Fruit fly (Drosophila melanogaster): ENCODE data around the gene Mpi.

The Mpi gene

dm6 chr3R:9759360-9760191 is at the start of gene Mpi:
Gene Mpi (plus strand): TSS chr3R:9759622.
- TF ChIP-seq CG10348 (GFP tag; IDR thresholded peaks at IDR 0.05) (no peak), D1 (tag; optimal IDR thresholded peaks at IDR 0.05) (no peak), CG32121 (GFP tag; IDR thresholded peaks at IDR 0.05) (no peak; the same call in 1 of the 2 replicates), CG8159 (tag; optimal IDR thresholded peaks at IDR 0.05) (no peak), EcR (GFP tag; optimal IDR thresholded peaks at IDR 0.05) (peak; percentile 64), rn (GFP tag; IDR thresholded peaks at IDR 0.05) (no peak), CG12605 (GFP tag; IDR thresholded peaks at IDR 0.05) (no peak), fd96Ca (GFP tag; IDR thresholded peaks at IDR 0.05) (no peak), CG9948 (tag; optimal IDR thresholded peaks at IDR 0.05) (no peak), CG15710 (tag; optimal IDR thresholded peaks at IDR 0.05) (no peak), CG14655 (GFP tag; optimal IDR thresholded peaks at IDR 0.05) (no peak), CG34367 (tag; optimal IDR thresholded peaks at IDR 0.05) (no peak), CG17806 (tag; optimal IDR thresholded peaks at IDR 0.05) (peak; percentile 18), CG13204 (GFP tag; optimal IDR thresholded peaks at IDR 0.05) (no peak), CG8301 (tag; optimal IDR thresholded peaks at IDR 0.05) (no peak), Ets98B (GFP tag; IDR thresholded peaks at IDR 0.05) (no peak), CG4496 (GFP tag; IDR thresholded peaks at IDR 0.05) (peak; percentile 35; the same call in 1 of the 3 replicates), gl (tag; optimal IDR thresholded peaks at IDR 0.05) (no peak), Pif1A (GFP tag; optimal IDR thresholded peaks at IDR 0.05) (no peak), Snoo (tag; optimal IDR thresholded peaks at IDR 0.05) (peak; percentile 33), Pif1B (GFP tag; optimal IDR thresholded peaks at IDR 0.05) (no peak)

dm6 chr3R:9710228-9710627 is 49.2 kb upstream of the Mpi start:
- TF ChIP-seq CG17806 (tag; optimal IDR thresholded peaks at IDR 0.05) (no peak), CG12605 (GFP tag; IDR thresholded peaks at IDR 0.05) (no peak), rn (GFP tag; IDR thresholded peaks at IDR 0.05) (no peak), CG8301 (tag; optimal IDR thresholded peaks at IDR 0.05) (no peak), CG32121 (GFP tag; IDR thresholded peaks at IDR 0.05) (no peak), Snoo (tag; optimal IDR thresholded peaks at IDR 0.05) (no peak), Ets98B (GFP tag; IDR thresholded peaks at IDR 0.05) (no peak), CG10348 (GFP tag; IDR thresholded peaks at IDR 0.05) (no peak), CG8159 (tag; optimal IDR thresholded peaks at IDR 0.05) (no peak), CG14655 (GFP tag; optimal IDR thresholded peaks at IDR 0.05) (no peak), gl (tag; optimal IDR thresholded peaks at IDR 0.05) (no peak), fd96Ca (GFP tag; IDR thresholded peaks at IDR 0.05) (no peak), CG13204 (GFP tag; optimal IDR thresholded peaks at IDR 0.05) (no peak), Pif1A (GFP tag; optimal IDR thresholded peaks at IDR 0.05) (no peak), D1 (tag; optimal IDR thresholded peaks at IDR 0.05) (no peak)

- TF ChIP-seq fd96Ca (GFP tag; IDR thresholded peaks at IDR 0.05) (no peak), EcR (GFP tag; optimal IDR thresholded peaks at IDR 0.05) (no peak), CG13204 (GFP tag; optimal IDR thresholded peaks at IDR 0.05) (no peak), CG15710 (tag; optimal IDR thresholded peaks at IDR 0.05) (no peak), rn (GFP tag; IDR thresholded peaks at IDR 0.05) (no peak), CG4496 (GFP tag; IDR thresholded peaks at IDR 0.05) (no peak), Ets98B (GFP tag; IDR thresholded peaks at IDR 0.05) (no peak), CG14655 (GFP tag; optimal IDR thresholded peaks at IDR 0.05) (no peak), CG8301 (tag; optimal IDR thresholded peaks at IDR 0.05) (no peak), Pif1B (GFP tag; optimal IDR thresholded peaks at IDR 0.05) (no peak), CG32121 (GFP tag; IDR thresholded peaks at IDR 0.05) (no peak)
Observed at dm6 chr3R:9710886-9711285, 48.5 kb upstream of the Mpi start, which contains the start of the genes trbd and dmt. Gene trbd (minus strand): TSS chr3R:9711037. Gene dmt (plus strand): TSS chr3R:9711142.

- TF ChIP-seq CG14655 (GFP tag; optimal IDR thresholded peaks at IDR 0.05) (no peak), Pif1B (GFP tag; optimal IDR thresholded peaks at IDR 0.05) (no peak), D1 (tag; optimal IDR thresholded peaks at IDR 0.05) (no peak), Ets98B (GFP tag; IDR thresholded peaks at IDR 0.05) (no peak), CG8301 (tag; optimal IDR thresholded peaks at IDR 0.05) (no peak), CG15710 (tag; optimal IDR thresholded peaks at IDR 0.05) (no peak), rn (GFP tag; IDR thresholded peaks at IDR 0.05) (no peak), EcR (GFP tag; optimal IDR thresholded peaks at IDR 0.05) (no peak), CG9948 (tag; optimal IDR thresholded peaks at IDR 0.05) (no peak), CG34367 (tag; optimal IDR thresholded peaks at IDR 0.05) (no peak), CG32121 (GFP tag; IDR thresholded peaks at IDR 0.05) (no peak), CG13204 (GFP tag; optimal IDR thresholded peaks at IDR 0.05) (no peak), CG12605 (GFP tag; IDR thresholded peaks at IDR 0.05) (no peak), CG17806 (tag; optimal IDR thresholded peaks at IDR 0.05) (no peak), Pif1A (GFP tag; optimal IDR thresholded peaks at IDR 0.05) (no peak)
Observed at dm6 chr3R:9725121-9725956, 34.1 kb upstream of the Mpi start, which contains the start of gene hyd. Gene hyd (minus strand): TSS chr3R:9725615.

- TF ChIP-seq rn (GFP tag; IDR thresholded peaks at IDR 0.05) (no peak), CG12605 (GFP tag; IDR thresholded peaks at IDR 0.05) (no peak), CG15710 (tag; optimal IDR thresholded peaks at IDR 0.05) (no peak), Ets98B (GFP tag; IDR thresholded peaks at IDR 0.05) (no peak), gl (tag; optimal IDR thresholded peaks at IDR 0.05) (no peak), Snoo (tag; optimal IDR thresholded peaks at IDR 0.05) (no peak), CG10348 (GFP tag; IDR thresholded peaks at IDR 0.05) (no peak), Pif1B (GFP tag; optimal IDR thresholded peaks at IDR 0.05) (no peak), fd96Ca (GFP tag; IDR thresholded peaks at IDR 0.05) (no peak)
Observed at dm6 chr3R:9730784-9731183, 28.6 kb upstream of the Mpi start, which contains the start of gene FoxP. Gene FoxP (minus strand): TSS chr3R:9730872.

Data from whole organism, pupa.